Fruit fly (Drosophila melanogaster): ENCODE data around the gene hwt.
A peak's percentile ranks its signal among the peaks of the same experiment; 100 is the strongest.

hwt gene

dm6 chrX:12611536-12612458, 43.5 kb upstream of the hwt start, which contains the start of the genes CG1463 and Fpgs1 (continued):
- TF ChIP-seq NK7.1 (GFP tag; optimal IDR thresholded peaks at IDR 0.05) (no peak), corto (GFP tag; optimal IDR thresholded peaks at IDR 0.05) (no peak), CG30431 (GFP tag; optimal IDR thresholded peaks at IDR 0.05) (no peak), CG2712 (tag; optimal IDR thresholded peaks at IDR 0.05) (no peak), sc (optimal IDR thresholded peaks at IDR 0.05) (no peak), sc (GFP tag; optimal IDR thresholded peaks at IDR 0.05) (no peak), CG12391 (tag; optimal IDR thresholded peaks at IDR 0.05) (peak; percentile 57), her (GFP tag; optimal IDR thresholded peaks at IDR 0.05) (no peak), CG14710 (tag; optimal IDR thresholded peaks at IDR 0.05) (peak; percentile 48), CG8388 (GFP tag; optimal IDR thresholded peaks at IDR 0.05) (no peak), vnd (GFP tag; IDR thresholded peaks at IDR 0.05; ENCODE audit: partially characterized antibody) (no peak), CG7963 (GFP tag; IDR thresholded peaks at IDR 0.05; ENCODE audit: partially characterized antibody) (0 out of 3 replicates have a peak, but pooled peaks have one; percentile 46), knrl (GFP tag; IDR thresholded peaks at IDR 0.05; ENCODE audit: partially characterized antibody) (0 out of 3 replicates have a peak, but pooled peaks have one; percentile 12), Bgb (GFP tag; IDR thresholded peaks at IDR 0.05; ENCODE audit: partially characterized antibody) (peak; percentile 50; the same call in 1 of the 2 replicates), Sox102F (GFP tag; optimal IDR thresholded peaks at IDR 0.05) (no peak), Ssrp (tag; optimal IDR thresholded peaks at IDR 0.05) (no peak), pum (GFP tag; optimal IDR thresholded peaks at IDR 0.05) (no peak), HLH54F (GFP tag; optimal IDR thresholded peaks at IDR 0.05) (peak; percentile 41), gcm2 (GFP tag; optimal IDR thresholded peaks at IDR 0.05) (no peak), CG7372 (GFP tag; IDR thresholded peaks at IDR 0.05) (no peak), bab2 (GFP tag; optimal IDR thresholded peaks at IDR 0.05) (no peak), danr (GFP tag; IDR thresholded peaks at IDR 0.05) (no peak), luna (GFP tag; optimal IDR thresholded peaks at IDR 0.05) (no peak), NC2α (GFP tag; optimal IDR thresholded peaks at IDR 0.05) (no peak), CG1603 (tag; optimal IDR thresholded peaks at IDR 0.05) (no peak), CG15514 (GFP tag; optimal IDR thresholded peaks at IDR 0.05) (peak; percentile 35), Ets97D (GFP tag; optimal IDR thresholded peaks at IDR 0.05) (peak; percentile 3), Rfx (GFP tag; IDR thresholded peaks at IDR 0.05) (peak; percentile 47; the same call in 1 of the 2 replicates), onecut (GFP tag; IDR thresholded peaks at IDR 0.05) (no peak), CG9876 (GFP tag; optimal IDR thresholded peaks at IDR 0.05) (no peak), CG12236 (GFP tag; optimal IDR thresholded peaks at IDR 0.05) (no peak), crol (GFP tag; IDR thresholded peaks at IDR 0.05) (no peak), CG6791 (GFP tag; IDR thresholded peaks at IDR 0.05; ENCODE audit: partially characterized antibody) (peak; percentile 47; the same call in 2 of the 3 replicates), ac (GFP tag; optimal IDR thresholded peaks at IDR 0.05) (no peak), gfzf (GFP tag; optimal IDR thresholded peaks at IDR 0.05) (no peak), CG16863 (GFP tag; optimal IDR thresholded peaks at IDR 0.05) (no peak), CHES-1-like (GFP tag; optimal IDR thresholded peaks at IDR 0.05) (peak; percentile 77), BEAF-32 (GFP tag; optimal IDR thresholded peaks at IDR 0.05) (peak; percentile 48), al (GFP tag; IDR thresholded peaks at IDR 0.05) (peak; percentile 36; the same call in 1 of the 2 replicates), Atf6 (GFP tag; IDR thresholded peaks at IDR 0.05) (peak; percentile 21; the same call in 1 of the 2 replicates), CG11093 (GFP tag; IDR thresholded peaks at IDR 0.05) (0 out of 3 replicates have a peak, but pooled peaks have one; percentile 23), CG8281 (tag; optimal IDR thresholded peaks at IDR 0.05) (no peak), CG3281 (GFP tag; optimal IDR thresholded peaks at IDR 0.05) (no peak), psq (GFP tag; optimal IDR thresholded peaks at IDR 0.05) (no peak), repo (GFP tag; optimal IDR thresholded peaks at IDR 0.05) (no peak), Dp (GFP tag; optimal IDR thresholded peaks at IDR 0.05) (peak; percentile 71), vvl (GFP tag; IDR thresholded peaks at IDR 0.05) (no peak), NC2β (GFP tag; optimal IDR thresholded peaks at IDR 0.05) (no peak)
